Fruit fly (Drosophila melanogaster) S2 (cell line): Measurements from ENCODE around the gene CG10730.

Experiments
- CG8478 ChIP-seq: fragments of >200 bp; optimal IDR thresholded peaks from 2 replicates; lab custom pipeline; 2018
- CTCF ChIP-seq, 2 experiments: fragments of >200 bp; optimal IDR thresholded peaks; 2 replicates each; lab custom pipeline; 2018

CG10730 gene

dm6 chr2L:20072095-20072494 lies at the start of gene CG10730:
TSS of gene CG10730 (minus strand) at chr2L:20072195.
- TF ChIP-seq CG8478 (no peak), CTCF (optimal IDR thresholded peaks at IDR 0.05; lab: Kevin White, UChicago) (no peak)

DNA sequence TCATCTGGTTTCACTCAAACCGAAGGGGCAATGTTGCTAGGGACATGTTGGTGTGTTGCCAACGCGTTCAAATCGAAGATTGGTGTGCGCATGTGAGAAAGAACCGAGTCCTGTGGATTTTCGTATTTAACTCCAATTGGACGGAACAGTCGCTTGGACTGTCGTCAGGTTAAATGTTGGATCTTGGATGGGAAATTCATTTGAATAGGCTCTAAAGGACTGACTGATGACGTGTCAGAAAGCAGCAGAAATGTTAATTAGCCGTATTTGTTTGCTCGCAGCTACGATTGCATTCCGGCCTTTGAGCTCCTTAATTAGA lies 49.2 kb upstream of the CG10730 start:
- TF ChIP-seq CTCF (optimal IDR thresholded peaks at IDR 0.05; lab: Kevin White, UChicago) (no peak), CG8478 (no peak)

dm6 chr2L:20120388-20121232 lies 48.6 kb upstream of the CG10730 start:
- TF ChIP-seq CG8478 (no peak), CTCF (optimal IDR thresholded peaks at IDR 0.05; lab: Kevin White, UChicago) (peak; percentile 100)

- TF ChIP-seq CTCF (optimal IDR thresholded peaks at IDR 0.05; lab: Kevin White, UChicago) (no peak), CG8478 (no peak)
Observed at dm6 chr2L:20117752-20118151, 45.8 kb upstream of the CG10730 start.

DNA sequence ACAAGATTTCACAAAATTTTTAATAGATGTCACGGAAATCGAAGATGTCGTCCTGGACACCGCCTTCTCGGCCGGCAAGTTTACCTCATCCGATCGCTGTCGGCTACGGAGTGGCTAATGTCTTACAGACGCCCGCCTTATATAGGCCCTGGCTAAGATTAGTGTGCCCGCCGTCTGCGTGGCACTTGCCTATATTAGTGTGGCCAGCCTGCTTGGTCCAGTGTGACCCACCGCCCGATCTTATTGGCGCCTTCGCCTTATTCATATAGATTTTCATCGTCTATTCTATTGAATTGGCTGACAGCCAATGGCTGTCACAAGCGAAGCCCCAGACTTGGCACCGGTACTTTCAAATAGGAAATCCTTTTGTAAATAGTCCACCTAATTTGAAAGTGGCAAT lies 43.9 kb upstream of the CG10730 start:
- TF ChIP-seq CTCF (optimal IDR thresholded peaks at IDR 0.05; lab: Kevin White, UChicago) (no peak), CG8478 (no peak)

dm6 chr2L:20106595-20106994 lies 34.6 kb upstream of the CG10730 start:
- TF ChIP-seq CG8478 (no peak), CTCF (optimal IDR thresholded peaks at IDR 0.05; lab: Kevin White, UChicago) (peak; percentile 72 to 80)

- TF ChIP-seq CG8478 (no peak), CTCF (optimal IDR thresholded peaks at IDR 0.05; lab: Kevin White, UChicago) (no peak)
Observed at dm6 chr2L:20104526-20104925, 32.5 kb upstream of the CG10730 start.

- TF ChIP-seq CTCF (optimal IDR thresholded peaks at IDR 0.05; lab: Kevin White, UChicago): no peak
- no peak for TF ChIP-seq CG8478
Observed at dm6 chr2L:20104050-20104449, 32.1 kb upstream of the CG10730 start, which contains the start of gene CG13970. TSS of gene CG13970 (minus strand) at chr2L:20104150.

dm6 chr2L:20098194-20098593 lies 26.2 kb upstream of the CG10730 start:
- no peak for TF ChIP-seq CG8478
- peak in 1 of 2 experiments; percentile 2 for TF ChIP-seq CTCF (optimal IDR thresholded peaks at IDR 0.05; lab: Kevin White, UChicago)

DNA sequence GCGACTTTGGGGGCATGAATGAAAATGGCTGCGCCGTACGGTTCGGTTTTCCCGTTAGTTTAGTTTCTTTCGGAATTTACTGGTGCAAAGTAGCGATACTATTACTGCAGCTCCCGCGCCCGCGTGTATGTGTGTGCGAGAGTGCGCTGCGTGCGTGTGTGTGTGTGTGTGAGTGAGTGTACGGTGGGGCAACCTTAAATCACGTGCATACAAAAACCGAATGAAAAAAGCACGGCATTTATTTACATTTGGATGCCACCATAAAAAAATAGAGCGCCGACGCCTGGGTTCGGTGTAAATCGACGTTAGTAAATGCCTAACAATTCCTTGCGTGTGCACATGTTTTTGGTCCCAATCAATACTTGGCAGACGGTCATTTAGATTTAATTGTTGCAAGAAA lies 25.8 kb upstream of the CG10730 start:
- TF ChIP-seq CTCF (optimal IDR thresholded peaks at IDR 0.05; lab: Kevin White, UChicago): no peak

DNA sequence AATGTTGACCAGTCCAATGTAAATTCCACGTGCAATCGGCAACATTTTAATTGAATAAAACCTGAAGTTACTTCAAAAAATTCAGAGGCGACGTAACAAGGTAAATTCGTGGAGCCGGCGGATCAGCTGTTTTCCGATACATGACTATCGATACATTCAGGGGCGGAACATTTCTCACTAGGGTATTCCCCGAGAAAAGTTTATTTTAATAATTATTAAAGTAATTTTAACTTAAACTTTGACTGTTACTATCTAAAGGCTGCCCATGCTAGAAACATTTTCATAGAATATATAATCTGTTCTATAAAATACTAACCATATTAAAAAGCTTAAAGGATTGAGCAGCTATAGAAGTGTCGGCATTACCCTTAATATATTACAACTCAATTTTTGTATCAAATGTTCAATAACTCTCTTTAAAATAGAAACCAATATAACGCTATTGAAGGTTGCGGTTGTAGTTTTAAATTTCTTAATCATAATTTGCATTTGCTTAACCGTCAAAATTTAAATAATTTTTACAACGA lies 25.2 kb upstream of the CG10730 start, which contains the start of the genes mRpS18B and Kua:
TSS of gene mRpS18B (minus strand) at position 149 of the 527 bp plus-strand sequence.
TSS of gene Kua (plus strand) at position 477 of the 527 bp plus-strand sequence.
- TF ChIP-seq CG8478: no peak
- TF ChIP-seq CTCF (optimal IDR thresholded peaks at IDR 0.05; lab: Kevin White, UChicago): no peak

DNA sequence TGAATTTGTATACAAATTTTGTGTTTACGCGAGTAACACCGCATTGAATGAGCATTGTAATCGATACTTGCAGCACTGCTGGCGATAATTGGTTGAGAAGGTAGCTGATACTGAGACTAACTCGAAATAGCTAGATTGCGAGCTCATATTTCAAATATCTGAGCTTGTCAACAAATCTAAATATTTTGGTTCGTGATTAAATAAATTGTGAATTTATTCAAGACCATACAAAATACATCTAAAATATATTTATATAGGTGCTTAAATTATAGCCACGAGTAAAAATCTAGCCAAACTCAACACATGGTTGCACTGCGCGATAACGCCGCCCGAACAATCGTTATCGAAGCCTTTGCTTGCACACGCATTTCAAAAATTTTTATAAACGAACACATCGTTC lies 21.8 kb upstream of the CG10730 start, which contains the start of the genes Taf13 and nesd:
TSS of gene Taf13 (minus strand) at position 56 of the 400 bp plus-strand sequence.
TSS of gene nesd (plus strand) at position 179 of the 400 bp plus-strand sequence.
- no peak for TF ChIP-seq CTCF (optimal IDR thresholded peaks at IDR 0.05; lab: Kevin White, UChicago)
- no peak for TF ChIP-seq CG8478

DNA sequence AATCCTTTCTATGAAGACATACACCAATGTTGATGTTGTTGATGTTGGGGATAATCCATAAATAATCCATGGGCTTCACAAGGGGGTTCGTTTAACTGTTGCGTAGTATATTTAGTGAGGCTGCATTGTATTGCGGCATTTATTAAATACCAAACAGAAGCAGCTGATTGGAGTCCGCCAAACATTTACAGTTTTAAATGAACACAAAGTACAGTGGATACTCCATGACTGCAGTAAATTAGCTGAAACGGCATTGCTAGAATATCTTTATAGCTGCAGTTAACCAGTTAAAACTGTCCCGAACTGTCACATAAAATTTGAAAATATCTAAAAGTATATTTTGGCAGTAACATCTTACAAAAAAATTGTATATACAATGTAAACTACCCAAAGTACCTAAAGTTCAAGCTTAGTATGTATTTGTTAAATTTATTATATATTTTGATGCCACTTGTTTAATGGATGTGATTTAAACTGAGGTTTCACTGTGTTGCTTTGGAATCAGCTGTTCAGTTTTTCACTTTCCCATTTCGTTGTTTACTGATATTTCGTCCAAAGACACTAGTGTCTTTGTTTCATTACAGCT lies 19.2 kb upstream of the CG10730 start, which contains the start of the genes CG10747 and Pyroxd1:
TSS of gene CG10747 (minus strand) at position 255 of the 586 bp plus-strand sequence.
TSS of gene Pyroxd1 (plus strand) at position 342 of the 586 bp plus-strand sequence.
- TF ChIP-seq CG8478 (no peak), CTCF (optimal IDR thresholded peaks at IDR 0.05; lab: Kevin White, UChicago) (no peak)

DNA sequence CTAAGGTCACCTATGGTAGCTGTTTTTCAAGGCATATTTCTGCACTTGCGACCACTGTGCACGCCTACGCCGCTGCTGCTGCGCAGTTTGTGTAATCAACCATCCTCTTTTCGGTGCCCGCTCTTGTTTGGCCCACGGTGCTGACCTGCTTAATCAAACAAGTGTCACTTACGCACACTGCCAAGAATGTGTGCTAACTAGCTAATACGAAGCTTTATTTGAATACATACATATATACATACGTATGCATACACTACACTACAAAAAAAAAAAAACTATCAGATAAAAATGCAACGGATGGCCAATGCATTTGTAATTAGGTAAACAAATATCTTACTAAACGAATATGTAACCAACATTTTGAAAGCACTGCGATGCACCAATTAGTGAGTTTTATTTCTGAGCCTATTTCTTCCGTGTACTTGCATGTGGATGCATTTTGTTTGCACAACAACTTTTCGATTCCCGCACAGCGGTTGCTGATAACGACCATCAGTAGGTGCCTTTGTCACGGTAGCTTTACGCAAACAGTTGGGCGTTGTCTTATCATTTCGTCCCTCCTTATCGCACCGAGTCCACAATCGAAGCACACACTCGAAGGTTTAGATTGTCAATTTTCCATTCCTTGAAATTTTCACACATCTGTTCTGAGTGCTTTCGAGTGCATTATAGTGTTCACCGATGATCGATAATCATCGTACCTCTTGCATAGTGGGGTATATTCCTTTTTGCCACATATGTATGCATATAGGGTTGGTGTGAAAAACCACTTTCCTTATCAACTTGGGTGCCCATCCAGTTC lies 14.5 kb upstream of the CG10730 start:
- TF ChIP-seq CG8478: no peak
